In the genomic region with DNA sequence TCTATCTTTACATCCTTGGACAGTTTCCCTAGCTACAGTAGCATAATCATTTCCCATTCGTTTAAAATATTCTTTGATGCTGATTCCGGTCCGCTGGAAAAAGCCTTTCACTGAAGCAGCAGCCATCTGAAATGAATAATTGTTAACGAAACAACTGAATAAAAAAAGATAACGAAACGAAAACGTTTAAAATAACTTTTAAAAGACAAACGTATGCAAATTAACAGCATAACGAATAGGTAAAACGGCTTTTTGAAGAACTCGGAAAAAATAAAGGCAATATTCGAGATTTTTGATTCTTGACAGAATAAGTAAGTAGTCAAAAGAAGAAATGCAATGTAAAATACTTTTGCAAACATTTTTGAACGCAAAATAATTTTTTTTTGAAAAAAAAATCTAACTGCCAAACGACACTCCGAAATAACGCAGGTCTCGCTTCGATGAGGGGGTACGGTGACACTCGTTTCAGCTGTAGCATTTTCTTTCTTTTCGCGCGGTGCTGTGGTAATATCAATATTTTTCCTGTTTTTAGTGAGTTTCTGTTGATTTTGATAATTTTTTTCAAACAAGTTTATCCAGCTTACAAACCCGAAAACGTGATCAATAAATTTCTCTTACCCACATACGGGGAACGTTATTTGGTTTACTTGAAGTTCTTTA, we compare ENCODE assay signal across 2 worm cellular contexts.
TF ChIP-seq lines count a peak whose summit lies in the region.

R04F11.5 (minus strand) TSS at position 126 of the 660 bp plus-strand sequence.
R04F11.2 (plus strand) TSS at position 488 of the 660 bp plus-strand sequence.

TF ChIP-seq in whole organism, L2 larva, 48 proteins besides CTCF, POLR2A, EP300 and RAD21 (continued from another document):
- TF ChIP-seq nhr-10 (tag; optimal IDR thresholded peaks at IDR 0.05; lab: Kevin White, UChicago), result no peak
- no peak for TF ChIP-seq nhr-12 (tag; optimal IDR thresholded peaks at IDR 0.05; lab: Kevin White, UChicago)
- peak; percentile 75 for TF ChIP-seq sma-9 (GFP tag; optimal IDR thresholded peaks at IDR 0.05; lab: Kevin White, UChicago)
- TF ChIP-seq sma-9 (tag; optimal IDR thresholded peaks at IDR 0.05; lab: Kevin White, UChicago), result no peak
- TF ChIP-seq ceh-16 (tag; optimal IDR thresholded peaks at IDR 0.05; lab: Kevin White, UChicago), result peak; percentile 16
- peak; percentile 24 for TF ChIP-seq nhr-77 (tag; optimal IDR thresholded peaks at IDR 0.05; lab: Kevin White, UChicago)
- TF ChIP-seq ZK546.5 (tag; optimal IDR thresholded peaks at IDR 0.05; lab: Kevin White, UChicago), result peak; percentile 23
- TF ChIP-seq nhr-25 (tag; optimal IDR thresholded peaks at IDR 0.05; lab: Kevin White, UChicago), result peak; percentile 80
- TF ChIP-seq lsy-2 (tag; optimal IDR thresholded peaks at IDR 0.05; lab: Kevin White, UChicago), result peak; percentile 95 to 99
- TF ChIP-seq ama-1 (optimal IDR thresholded peaks at IDR 0.05; lab: Kevin White, UChicago), result peak; percentile 39

TF ChIP-seq in whole organism, L4 larva, 104 proteins besides CTCF, POLR2A, EP300 and RAD21 (continued from another document):
- TF ChIP-seq Y105C5A.15 (GFP tag; IDR thresholded peaks at IDR 0.05; lab: Robert Waterston, UW) (no peak), duxl-1 (tag; optimal IDR thresholded peaks at IDR 0.05; lab: Kevin White, UChicago; ENCODE audit: poor library complexity) (no peak), ama-1 (optimal IDR thresholded peaks at IDR 0.05; lab: Kevin White, UChicago) (peak; percentile 40), F37D6.2 (tag; optimal IDR thresholded peaks at IDR 0.05; lab: Kevin White, UChicago) (no peak), F44E2.7 (GFP tag; IDR thresholded peaks at IDR 0.05; lab: Robert Waterston, UW) (no peak), ceh-28 (tag; optimal IDR thresholded peaks at IDR 0.05; lab: Kevin White, UChicago) (no peak), hmg-1.1 (GFP tag; IDR thresholded peaks at IDR 0.05; lab: Robert Waterston, UW) (peak; percentile 49; the same call in 1 of the 2 replicates), nhr-102 (tag; optimal IDR thresholded peaks at IDR 0.05; lab: Kevin White, UChicago) (no peak), ztf-11 (tag; optimal IDR thresholded peaks at IDR 0.05; lab: Kevin White, UChicago) (no peak), Y75B8A.6 (GFP tag; IDR thresholded peaks at IDR 0.05; lab: Robert Waterston, UW) (no peak), nhr-77 (tag; optimal IDR thresholded peaks at IDR 0.05; lab: Kevin White, UChicago) (peak; percentile 70), nhr-237 (tag; optimal IDR thresholded peaks at IDR 0.05; lab: Kevin White, UChicago) (no peak), ZK337.2 (GFP tag; IDR thresholded peaks at IDR 0.05; lab: Robert Waterston, UW) (no peak), pha-4 (GFP tag; IDR thresholded peaks at IDR 0.05; lab: Robert Waterston, UW) (no peak; the same call in 1 of the 2 replicates), pha-4 (tag; optimal IDR thresholded peaks at IDR 0.05; lab: Kevin White, UChicago) (no peak), jun-1 (tag; optimal IDR thresholded peaks at IDR 0.05; lab: Kevin White, UChicago) (no peak), dpl-1 (GFP tag; optimal IDR thresholded peaks at IDR 0.05; lab: Kevin White, UChicago) (peak; percentile 86), ceh-82 (tag; optimal IDR thresholded peaks at IDR 0.05; lab: Kevin White, UChicago) (no peak), lim-7 (GFP tag; IDR thresholded peaks at IDR 0.05; lab: Robert Waterston, UW) (no peak), gei-8 (GFP tag; optimal IDR thresholded peaks at IDR 0.05; lab: Kevin White, UChicago) (no peak), mxl-2 (GFP tag; conservative IDR thresholded peaks at IDR 0.05; lab: Robert Waterston, UW) (no peak), vab-7 (GFP tag; IDR thresholded peaks at IDR 0.05; lab: Robert Waterston, UW) (no peak), ztf-7 (tag; optimal IDR thresholded peaks at IDR 0.05; lab: Kevin White, UChicago) (peak; percentile 19), lin-38 (GFP tag; IDR thresholded peaks at IDR 0.05; lab: Robert Waterston, UW) (peak; percentile 70), lin-29 (GFP tag; IDR thresholded peaks at IDR 0.05; lab: Robert Waterston, UW) (no peak), spr-1 (tag; optimal IDR thresholded peaks at IDR 0.05; lab: Kevin White, UChicago) (peak; percentile 2), Y5F2A.4 (GFP tag; optimal IDR thresholded peaks at IDR 0.05; lab: Kevin White, UChicago) (no peak), nhr-48 (tag; optimal IDR thresholded peaks at IDR 0.05; lab: Kevin White, UChicago) (no peak), hlh-30 (tag; optimal IDR thresholded peaks at IDR 0.05; lab: Kevin White, UChicago; ENCODE audit: insufficient read depth) (peak; percentile 67), lin-13 (GFP tag; optimal IDR thresholded peaks at IDR 0.05; lab: Kevin White, UChicago) (no peak), fos-1 (tag; optimal IDR thresholded peaks at IDR 0.05; lab: Kevin White, UChicago) (no peak), arid-1 (GFP tag; conservative IDR thresholded peaks at IDR 0.05; lab: Robert Waterston, UW) (0 out of 2 replicates have a peak, but pooled peaks have one; percentile 34), ceh-62 (tag; optimal IDR thresholded peaks at IDR 0.05; lab: Kevin White, UChicago) (no peak), nhr-11 (tag; optimal IDR thresholded peaks at IDR 0.05; lab: Kevin White, UChicago) (peak; percentile 47), daf-12 (tag; optimal IDR thresholded peaks at IDR 0.05; lab: Kevin White, UChicago) (no peak), ceh-44 (GFP tag; IDR thresholded peaks at IDR 0.05; lab: Robert Waterston, UW) (no peak), cey-2 (tag; optimal IDR thresholded peaks at IDR 0.05; lab: Kevin White, UChicago; ENCODE audit: borderline replicate concordance, insufficient read depth) (no peak), unc-62 (GFP tag; optimal IDR thresholded peaks at IDR 0.05 in 1 of 2; lab: Kevin White, UChicago) (peak in 1 of 2 experiments; percentile 92), unc-62 (tag; optimal IDR thresholded peaks at IDR 0.05; lab: Kevin White, UChicago) (no peak), ZK546.5 (tag; optimal IDR thresholded peaks at IDR 0.05; lab: Kevin White, UChicago) (no peak), tra-1 (GFP tag; IDR thresholded peaks at IDR 0.05; lab: Robert Waterston, UW) (no peak), nhr-41 (GFP tag; IDR thresholded peaks at IDR 0.05; lab: Robert Waterston, UW) (no peak), ceh-32 (tag; optimal IDR thresholded peaks at IDR 0.05; lab: Kevin White, UChicago; ENCODE audit: poor library complexity) (no peak), F10B5.3 (tag; optimal IDR thresholded peaks at IDR 0.05; lab: Kevin White, UChicago) (no peak), set-16 (GFP tag; IDR thresholded peaks at IDR 0.05; lab: Robert Waterston, UW) (no peak), daf-19 (GFP tag; conservative IDR thresholded peaks at IDR 0.05; lab: Robert Waterston, UW) (no peak), F26F4.8 (GFP tag; conservative IDR thresholded peaks at IDR 0.05; lab: Robert Waterston, UW) (no peak), tag-97 (GFP tag; IDR thresholded peaks at IDR 0.05; lab: Robert Waterston, UW) (no peak), egl-43 (GFP tag; IDR thresholded peaks at IDR 0.05; lab: Robert Waterston, UW) (no peak), madf-9 (GFP tag; conservative IDR thresholded peaks at IDR 0.05; lab: Robert Waterston, UW) (no peak), madf-5 (GFP tag; IDR thresholded peaks at IDR 0.05; lab: Robert Waterston, UW) (no peak), zag-1 (tag; optimal IDR thresholded peaks at IDR 0.05; lab: Kevin White, UChicago) (no peak), ctbp-1 (GFP tag; IDR thresholded peaks at IDR 0.05; lab: Robert Waterston, UW) (no peak), R02D3.7 (tag; optimal IDR thresholded peaks at IDR 0.05; lab: Kevin White, UChicago) (no peak), mes-2 (tag; optimal IDR thresholded peaks at IDR 0.05; lab: Kevin White, UChicago; ENCODE audit: poor library complexity, severe bottlenecking) (peak; percentile 85), F49E8.2 (tag; optimal IDR thresholded peaks at IDR 0.05; lab: Kevin White, UChicago; ENCODE audit: borderline replicate concordance) (no peak), lin-39 (tag; optimal IDR thresholded peaks at IDR 0.05; lab: Kevin White, UChicago) (no peak), zip-2 (tag; optimal IDR thresholded peaks at IDR 0.05; lab: Kevin White, UChicago) (no peak), daf-8 (GFP tag; IDR thresholded peaks at IDR 0.05; lab: Robert Waterston, UW) (no peak), Y48G9A.11 (GFP tag; IDR thresholded peaks at IDR 0.05; lab: Robert Waterston, UW) (peak; percentile 100), aha-1 (tag; lab: Kevin White, UChicago) (no peak), lir-3 (tag; optimal IDR thresholded peaks at IDR 0.05; lab: Kevin White, UChicago) (no peak), ces-1 (GFP tag; optimal IDR thresholded peaks at IDR 0.05; lab: Kevin White, UChicago) (no peak), nhr-25 (tag; optimal IDR thresholded peaks at IDR 0.05; lab: Kevin White, UChicago; ENCODE audit: borderline replicate concordance, insufficient read depth) (peak; percentile 2), sdz-12 (GFP tag; optimal IDR thresholded peaks at IDR 0.05; lab: Kevin White, UChicago) (no peak), skn-1 (tag; optimal IDR thresholded peaks at IDR 0.05; lab: Kevin White, UChicago) (no peak), dmd-6 (GFP tag; IDR thresholded peaks at IDR 0.05; lab: Robert Waterston, UW) (no peak; the same call in 1 of the 2 replicates), unc-130 (GFP tag; optimal IDR thresholded peaks at IDR 0.05; lab: Kevin White, UChicago) (peak; percentile 60), mdl-1 (tag; optimal IDR thresholded peaks at IDR 0.05; lab: Kevin White, UChicago) (no peak), zfp-3 (GFP tag; conservative IDR thresholded peaks at IDR 0.05; lab: Robert Waterston, UW) (no peak), mep-1 (tag; optimal IDR thresholded peaks at IDR 0.05; lab: Kevin White, UChicago) (peak; percentile 84), fkh-10 (GFP tag; optimal IDR thresholded peaks at IDR 0.05; lab: Kevin White, UChicago) (peak; percentile 28), D1046.2 (GFP tag; IDR thresholded peaks at IDR 0.05; lab: Robert Waterston, UW) (peak; percentile 99), egl-27 (tag; optimal IDR thresholded peaks at IDR 0.05; lab: Kevin White, UChicago) (no peak), mdt-29 (GFP tag; IDR thresholded peaks at IDR 0.05; lab: Robert Waterston, UW) (no peak), dve-1 (tag; optimal IDR thresholded peaks at IDR 0.05; lab: Kevin White, UChicago; ENCODE audit: insufficient read depth) (peak; percentile 81), hif-1 (tag; optimal IDR thresholded peaks at IDR 0.05; lab: Kevin White, UChicago) (peak in 1 of 2 experiments; percentile 29), snpc-4 (tag; optimal IDR thresholded peaks at IDR 0.05; lab: Kevin White, UChicago) (no peak), hlh-11 (tag; optimal IDR thresholded peaks at IDR 0.05; lab: Kevin White, UChicago) (peak; percentile 69), aly-2 (tag; optimal IDR thresholded peaks at IDR 0.05; lab: Kevin White, UChicago) (no peak), T26A8.4 (GFP tag; IDR thresholded peaks at IDR 0.05; lab: Robert Waterston, UW) (no peak), T20F7.1 (GFP tag; optimal IDR thresholded peaks at IDR 0.05; lab: Kevin White, UChicago) (peak; percentile 98), rbr-2 (tag; optimal IDR thresholded peaks at IDR 0.05; lab: Kevin White, UChicago) (peak; percentile 65), mxl-3 (GFP tag; optimal IDR thresholded peaks at IDR 0.05; lab: Kevin White, UChicago) (no peak)
